Fruit fly (Drosophila melanogaster) whole organism, embryonic: ENCODE measurements around the gene CG11893.

Experiments
- Atf3 ChIP-seq: fragments of 200-800 bp; sonication (Bioruptor generic); optimal IDR thresholded peaks from 3 replicates; lab custom pipeline; 2016; ENCODE audit warnings: missing biosample characterization, missing genetic modification characterization
- CG10267 ChIP-seq: fragments of 200-800 bp; sonication (Bioruptor generic); optimal IDR thresholded peaks from 2 replicates; lab custom pipeline; 2018; ENCODE audit warnings: missing biosample characterization, mild to moderate bottlenecking, missing genetic modification characterization, moderate library complexity
- CG10274 ChIP-seq: fragments of 200-800 bp; sonication (Bioruptor generic); optimal IDR thresholded peaks from 3 replicates; lab custom pipeline; 2017; ENCODE audit warnings: missing biosample characterization, mild to moderate bottlenecking, missing genetic modification characterization
- CG12769 ChIP-seq: fragments of 200-800 bp; sonication (Bioruptor generic); optimal IDR thresholded peaks from 2 replicates; lab custom pipeline; 2019; ENCODE audit warnings: missing biosample characterization, mild to moderate bottlenecking, missing genetic modification characterization, moderate library complexity
- CG14860 ChIP-seq: fragments of 200-800 bp; sonication (Bioruptor generic); IDR thresholded peaks from 3 replicates; pipeline ENCODE4 v1.3.6; 2022; ENCODE audit warnings: missing biosample characterization, missing genetic modification characterization; ENCODE audit not compliant: partially characterized antibody
- CG17186 ChIP-seq: fragments of 200-800 bp; sonication (Bioruptor generic); optimal IDR thresholded peaks from 3 replicates; lab custom pipeline; 2017; ENCODE audit warnings: missing biosample characterization, missing genetic modification reagents, missing genetic modification characterization
- CG17359 ChIP-seq: fragments of 200-800 bp; sonication (Bioruptor generic); optimal IDR thresholded peaks from 3 replicates; lab custom pipeline; 2018; ENCODE audit warnings: missing biosample characterization, mild to moderate bottlenecking, missing genetic modification characterization, moderate library complexity
- CG1832 ChIP-seq: fragments of 200-800 bp; sonication (Bioruptor generic); optimal IDR thresholded peaks from 2 replicates; lab custom pipeline; 2017; ENCODE audit warnings: missing biosample characterization, mild to moderate bottlenecking, missing genetic modification characterization, inconsistent platforms
- CG18599 ChIP-seq: fragments of 200-800 bp; sonication (Bioruptor generic); optimal IDR thresholded peaks from 3 replicates; lab custom pipeline; 2017; ENCODE audit warnings: missing biosample characterization, missing genetic modification characterization, mild to moderate bottlenecking, moderate library complexity, missing genetic modification reagents
- CG2199 ChIP-seq: fragments of 200-800 bp; sonication (Bioruptor generic); IDR thresholded peaks from 3 replicates; pipeline ENCODE4 v1.3.6; 2022; ENCODE audit warnings: missing biosample characterization, missing genetic modification characterization
- CG2202 ChIP-seq: fragments of 200-800 bp; sonication (Bioruptor generic); optimal IDR thresholded peaks from 2 replicates; lab custom pipeline; 2018; ENCODE audit warnings: missing biosample characterization, mild to moderate bottlenecking, missing genetic modification characterization
- CG2889 ChIP-seq: fragments of 200-800 bp; sonication (Bioruptor generic); IDR thresholded peaks from 3 replicates; pipeline ENCODE4 v1.3.6; 2022; ENCODE audit warnings: missing biosample characterization, missing genetic modification characterization
- CG3838 ChIP-seq: fragments of 200-800 bp; sonication (Bioruptor generic); optimal IDR thresholded peaks from 3 replicates; lab custom pipeline; 2016; ENCODE audit warnings: missing biosample characterization, missing genetic modification characterization
- CG4282 ChIP-seq: fragments of 200-800 bp; sonication (Bioruptor generic); optimal IDR thresholded peaks from 2 replicates; lab custom pipeline; 2016; ENCODE audit warnings: missing biosample characterization, missing genetic modification characterization
- CG7786 ChIP-seq: fragments of 200-800 bp; sonication (Bioruptor generic); optimal IDR thresholded peaks from 2 replicates; lab custom pipeline; 2016; ENCODE audit warnings: missing biosample characterization, missing genetic modification characterization
- CG7928 ChIP-seq: fragments of 200-800 bp; sonication (Bioruptor generic); optimal IDR thresholded peaks from 2 replicates; lab custom pipeline; 2017; ENCODE audit warnings: missing biosample characterization, mild to moderate bottlenecking, missing genetic modification characterization
- CG9797 ChIP-seq: fragments of 200-800 bp; sonication (Bioruptor generic); optimal IDR thresholded peaks from 3 replicates; lab custom pipeline; 2018; ENCODE audit warnings: missing biosample characterization, mild to moderate bottlenecking, missing genetic modification characterization
- Ets97D ChIP-seq: fragments of 200-800 bp; sonication (Bioruptor generic); optimal IDR thresholded peaks from 3 replicates; lab custom pipeline; 2016; ENCODE audit warnings: missing biosample characterization, missing genetic modification characterization
- H15 ChIP-seq: fragments of 200-800 bp; sonication (Bioruptor generic); IDR thresholded peaks from 3 replicates; pipeline ENCODE4 v1.3.6; 2022; ENCODE audit warnings: missing biosample characterization, missing genetic modification characterization
- HLH3B ChIP-seq: fragments of 200-800 bp; sonication (Bioruptor generic); IDR thresholded peaks from 2 replicates; pipeline ENCODE4 v1.3.6; 2022; ENCODE audit warnings: missing biosample characterization, missing genetic modification characterization
- Hmr ChIP-seq: fragments of 200-800 bp; sonication (Bioruptor generic); optimal IDR thresholded peaks from 3 replicates; lab custom pipeline; 2017; ENCODE audit warnings: mild to moderate bottlenecking, missing biosample characterization, missing genetic modification reagents, missing genetic modification characterization
- Hr39 ChIP-seq: fragments of >200 bp; optimal IDR thresholded peaks from 2 replicates; lab custom pipeline; 2017
- Hr78 ChIP-seq, 2 experiments: fragments of 200-800 bp in 1 of 2; fragments of >200 bp in 1 of 2; sonication (Bioruptor generic) in 1 of 2; optimal IDR thresholded peaks; 2 replicates each; lab custom pipeline; 2017 to 2019; ENCODE audit warnings: missing biosample characterization in 2 of 2, missing genetic modification characterization in 2 of 2, mild to moderate bottlenecking in 1 of 2, moderate library complexity in 1 of 2
- Jarid2 ChIP-seq: fragments of 200-800 bp; sonication (Bioruptor generic); optimal IDR thresholded peaks from 3 replicates; lab custom pipeline; 2017; ENCODE audit warnings: mild to moderate bottlenecking, missing biosample characterization, missing genetic modification reagents, missing genetic modification characterization
- Med ChIP-seq: fragments of 200-800 bp; sonication (Bioruptor generic); peaks from one replicate; lab custom pipeline; 2016; ENCODE audit warnings: missing biosample characterization, missing genetic modification characterization, mild to moderate bottlenecking, inconsistent platforms, moderate library complexity
- Six4 ChIP-seq: fragments of 200-800 bp; sonication (Bioruptor generic); optimal IDR thresholded peaks from 2 replicates; lab custom pipeline; 2016; ENCODE audit warnings: missing biosample characterization, missing genetic modification characterization
- ara ChIP-seq: fragments of 200-800 bp; sonication (Bioruptor generic); IDR thresholded peaks from 2 replicates; pipeline ENCODE4 v1.3.6; 2022; ENCODE audit warnings: missing biosample characterization, missing genetic modification characterization
- cg ChIP-seq: fragments of 200-800 bp; sonication (Bioruptor generic); optimal IDR thresholded peaks from 3 replicates; lab custom pipeline; 2019; ENCODE audit warnings: missing biosample characterization, mild to moderate bottlenecking, missing genetic modification characterization, moderate library complexity
- da ChIP-seq: fragments of 200-800 bp; sonication (Bioruptor generic); optimal IDR thresholded peaks from 2 replicates; lab custom pipeline; 2016; ENCODE audit warnings: missing biosample characterization, missing genetic modification characterization
- eve ChIP-seq, 2 experiments: fragments of >200 bp; optimal IDR thresholded peaks; 2 replicates each; lab custom pipeline; 2017; ENCODE audit warnings: missing biosample characterization in 2 of 2, missing genetic modification characterization in 2 of 2
- exex ChIP-seq: fragments of 200-800 bp; sonication (Bioruptor generic); optimal IDR thresholded peaks from 4 replicates; lab custom pipeline; 2018; ENCODE audit warnings: missing biosample characterization, mild to moderate bottlenecking, missing genetic modification characterization, moderate library complexity
- gcm ChIP-seq: fragments of 200-800 bp; sonication (Bioruptor generic); optimal IDR thresholded peaks from 2 replicates; lab custom pipeline; 2019; ENCODE audit warnings: missing biosample characterization, mild to moderate bottlenecking, missing genetic modification characterization, moderate library complexity
- gfzf ChIP-seq: fragments of 200-800 bp; sonication (Bioruptor generic); optimal IDR thresholded peaks from 2 replicates; lab custom pipeline; 2016; ENCODE audit warnings: missing biosample characterization, mild to moderate bottlenecking, missing genetic modification characterization, moderate library complexity
- grau ChIP-seq: fragments of 200-800 bp; optimal IDR thresholded peaks from 3 replicates; lab custom pipeline; 2019; ENCODE audit warnings: missing biosample characterization, mild to moderate bottlenecking, missing genetic modification characterization, moderate library complexity
- gro ChIP-seq: fragments of 200-800 bp; sonication (Bioruptor generic); optimal IDR thresholded peaks from 2 replicates; lab custom pipeline; 2016; ENCODE audit warnings: missing biosample characterization, missing genetic modification characterization
- hbn ChIP-seq: fragments of 200-800 bp; sonication (Bioruptor generic); IDR thresholded peaks from 2 replicates; pipeline ENCODE4 v1.3.6; 2022; ENCODE audit warnings: missing biosample characterization, missing genetic modification characterization; ENCODE audit not compliant: partially characterized antibody
- her ChIP-seq: fragments of 200-800 bp; sonication (Bioruptor generic); optimal IDR thresholded peaks from 2 replicates; lab custom pipeline; 2016; ENCODE audit warnings: missing biosample characterization, missing genetic modification characterization
- lab ChIP-seq: fragments of 200-800 bp; sonication (Bioruptor generic); optimal IDR thresholded peaks from 3 replicates; lab custom pipeline; 2017; ENCODE audit warnings: missing biosample characterization, missing genetic modification characterization, mild to moderate bottlenecking, moderate library complexity, missing genetic modification reagents
- mam ChIP-seq: fragments of 200-800 bp; sonication (Bioruptor generic); optimal IDR thresholded peaks from 3 replicates; lab custom pipeline; 2016; ENCODE audit warnings: missing biosample characterization, missing genetic modification characterization
- mirr ChIP-seq: fragments of 200-800 bp; sonication (Bioruptor generic); optimal IDR thresholded peaks from 3 replicates; lab custom pipeline; 2018; ENCODE audit warnings: missing biosample characterization, mild to moderate bottlenecking, missing genetic modification characterization
- nerfin-1 ChIP-seq: fragments of 200-800 bp; sonication (Bioruptor generic); optimal IDR thresholded peaks from 3 replicates; lab custom pipeline; 2019; ENCODE audit warnings: missing biosample characterization, mild to moderate bottlenecking, missing genetic modification characterization, moderate library complexity
- sd ChIP-seq: fragments of 200-800 bp; sonication (Bioruptor generic); optimal IDR thresholded peaks from 3 replicates; lab custom pipeline; 2018; ENCODE audit warnings: missing biosample characterization, mild to moderate bottlenecking, missing genetic modification characterization, moderate library complexity
- slou ChIP-seq: fragments of 200-800 bp; sonication (Bioruptor generic); optimal IDR thresholded peaks from 3 replicates; lab custom pipeline; 2016; ENCODE audit warnings: missing biosample characterization, missing genetic modification characterization
- stc ChIP-seq: fragments of 200-800 bp; sonication (Bioruptor generic); IDR thresholded peaks from 2 replicates; pipeline ENCODE4 v1.3.6; 2022; ENCODE audit warnings: missing biosample characterization, missing genetic modification characterization
- sug ChIP-seq: fragments of 200-800 bp; optimal IDR thresholded peaks from 2 replicates; lab custom pipeline; 2019; ENCODE audit warnings: missing biosample characterization, mild to moderate bottlenecking, missing genetic modification characterization, moderate library complexity
- ttk ChIP-seq: fragments of 200-800 bp; sonication (Bioruptor generic); IDR thresholded peaks from 2 replicates; pipeline ENCODE4 v2.1.2; 2022; ENCODE audit warnings: missing biosample characterization, missing genetic modification characterization
- usp ChIP-seq: fragments of >200 bp; optimal IDR thresholded peaks from 2 replicates; lab custom pipeline; 2017; ENCODE audit warnings: missing biosample characterization, missing genetic modification characterization
- vvl ChIP-seq: fragments of 200-800 bp; sonication (Bioruptor generic); IDR thresholded peaks from 2 replicates; pipeline ENCODE4 v1.3.6; 2022; ENCODE audit warnings: missing biosample characterization, missing genetic modification characterization
- wek ChIP-seq: fragments of 200-800 bp; sonication (Bioruptor generic); optimal IDR thresholded peaks from 3 replicates; lab custom pipeline; 2018; ENCODE audit warnings: missing biosample characterization, mild to moderate bottlenecking, missing genetic modification characterization, moderate library complexity
- z ChIP-seq: fragments of 200-800 bp; sonication (Bioruptor generic); IDR thresholded peaks from 3 replicates; pipeline ENCODE4 v1.3.6; 2022; ENCODE audit warnings: missing biosample characterization, missing genetic modification characterization
- zen ChIP-seq: fragments of 200-800 bp; sonication (Bioruptor generic); optimal IDR thresholded peaks from 3 replicates; lab custom pipeline; 2018; ENCODE audit warnings: missing biosample characterization, mild to moderate bottlenecking, missing genetic modification characterization, moderate library complexity

CG11893 gene

dm6 chr3R:25308228-25308627 is 18.5 kb downstream of the CG11893 start, which contains the start of gene CG10550:
Gene CG10550, minus strand, starts transcription at chr3R:25308391.
- TF ChIP-seq hbn (GFP tag; lab: Robert Waterston, UW) (no peak), Jarid2 (GFP tag; lab: Kevin White, UChicago) (peak; percentile 46), her (no peak), CG1832 (GFP tag; lab: Kevin White, UChicago) (no peak), CG3838 (GFP tag; lab: Kevin White, UChicago) (no peak), CG2889 (no peak), slou (GFP tag; lab: Kevin White, UChicago) (no peak), gcm (no peak), Six4 (GFP tag; lab: Kevin White, UChicago) (no peak), CG7786 (GFP tag; lab: Kevin White, UChicago) (no peak), eve (GFP tag; optimal IDR thresholded peaks at IDR 0.05; lab: Kevin White, UChicago) (no peak), CG4282 (GFP tag; lab: Kevin White, UChicago) (no peak), cg (GFP tag; lab: Kevin White, UChicago) (peak; percentile 61), stc (GFP tag; lab: Robert Waterston, UW) (no peak), CG9797 (no peak), Hr78 (GFP tag; optimal IDR thresholded peaks at IDR 0.05; lab: Kevin White, UChicago) (peak in 1 of 2 experiments; percentile 63), CG18599 (GFP tag; lab: Kevin White, UChicago) (no peak), grau (tag; lab: Kevin White, UChicago) (no peak), da (GFP tag; lab: Kevin White, UChicago) (no peak), HLH3B (GFP tag; lab: Robert Waterston, UW) (no peak), Ets97D (GFP tag; lab: Kevin White, UChicago) (no peak), vvl (GFP tag; lab: Robert Waterston, UW) (no peak), gro (no peak), Hr39 (no peak), nerfin-1 (tag; lab: Kevin White, UChicago) (no peak), CG17359 (tag; lab: Kevin White, UChicago) (no peak), CG2199 (GFP tag; lab: Robert Waterston, UW) (peak; percentile 40; the same call in 1 of the 3 replicates), mirr (GFP tag; lab: Kevin White, UChicago) (peak; percentile 73), sd (tag; lab: Kevin White, UChicago) (peak; percentile 43), exex (tag; lab: Kevin White, UChicago) (peak; percentile 41), Atf3 (no peak), wek (GFP tag; lab: Kevin White, UChicago) (no peak), sug (tag; lab: Kevin White, UChicago) (peak; percentile 38), z (GFP tag; lab: Robert Waterston, UW) (no peak), gfzf (GFP tag; lab: Kevin White, UChicago) (no peak), CG10274 (GFP tag; lab: Kevin White, UChicago) (no peak), usp (GFP tag; lab: Kevin White, UChicago) (no peak), ara (GFP tag; lab: Robert Waterston, UW) (no peak), lab (GFP tag; lab: Kevin White, UChicago) (peak; percentile 2), Hmr (GFP tag; lab: Kevin White, UChicago) (no peak), CG10267 (tag; lab: Kevin White, UChicago) (no peak), zen (tag; lab: Kevin White, UChicago) (no peak), CG12769 (tag; lab: Kevin White, UChicago) (peak; percentile 51), CG14860 (GFP tag; lab: Robert Waterston, UW) (no peak), Med (GFP tag; lab: Kevin White, UChicago) (peak; percentile 11), CG2202 (tag; lab: Kevin White, UChicago) (no peak), CG17186 (GFP tag; lab: Kevin White, UChicago) (no peak), ttk (GFP tag; lab: Robert Waterston, UW) (no peak), CG7928 (GFP tag; lab: Kevin White, UChicago) (no peak), mam (GFP tag; lab: Kevin White, UChicago) (no peak), H15 (no peak)
